Fruit fly (Drosophila melanogaster) whole organism, wandering third instar larva: Measurements from ENCODE around the gene Syx5.

Experiments used
- CG9705 ChIP-seq: fragments of 200-800 bp; sonication (Bioruptor generic); optimal IDR thresholded peaks from 2 replicates; lab custom pipeline; 2018; ENCODE audit warnings: missing biosample characterization, mild to moderate bottlenecking, missing genetic modification characterization
- Dfd ChIP-seq: fragments of >200 bp; optimal IDR thresholded peaks from 2 replicates; lab custom pipeline; 2017; ENCODE audit warnings: missing biosample characterization, missing genetic modification characterization
- Hr78 ChIP-seq: fragments of >200 bp; optimal IDR thresholded peaks from 2 replicates; lab custom pipeline; 2017; ENCODE audit warnings: missing biosample characterization, missing genetic modification characterization
- Mio ChIP-seq: sonication (Bioruptor generic); optimal IDR thresholded peaks from 2 replicates; lab custom pipeline; 2016; ENCODE audit warnings: missing biosample characterization, missing genetic modification characterization
- Myc ChIP-seq: fragments of >200 bp; optimal IDR thresholded peaks from 2 replicates; lab custom pipeline; 2017
- N ChIP-seq: fragments of >200 bp; optimal IDR thresholded peaks from 2 replicates; lab custom pipeline; 2018; ENCODE audit warnings: missing biosample characterization, missing external identifiers, missing genetic modification characterization
- Rel ChIP-seq, 2 experiments: fragments of 200-800 bp; sonication (Bioruptor generic) in 1 of 2; optimal IDR thresholded peaks; 2 replicates in 1 of 2; 3 replicates in 1 of 2; lab custom pipeline; 2016 to 2019; ENCODE audit warnings: mild to moderate bottlenecking in 2 of 2, missing biosample characterization in 2 of 2, missing genetic modification characterization in 2 of 2, moderate library complexity in 1 of 2
- Sp1 ChIP-seq: fragments of 200-800 bp; sonication (Bioruptor generic); optimal IDR thresholded peaks from 3 replicates; lab custom pipeline; 2019; ENCODE audit warnings: missing biosample characterization, mild to moderate bottlenecking, missing genetic modification characterization, moderate library complexity
- br ChIP-seq: fragments of 200-800 bp; sonication (Bioruptor generic); optimal IDR thresholded peaks from 2 replicates; lab custom pipeline; 2016; ENCODE audit warnings: missing biosample characterization, missing genetic modification characterization
- dl ChIP-seq, 2 experiments: fragments of 175-275, 200-275 bp in 1 of 2; fragments of 200-275 bp in 1 of 2; sonication (Bioruptor generic); optimal IDR thresholded peaks; lab custom pipeline; 2018; ENCODE audit warnings: mild to moderate bottlenecking in 2 of 2, missing biosample characterization in 2 of 2, missing genetic modification characterization in 2 of 2, moderate library complexity in 2 of 2; ENCODE audit not compliant: partially characterized antibody in 2 of 2, insufficient read depth in 1 of 2
- h ChIP-seq: fragments of 200-800 bp; sonication (Bioruptor generic); optimal IDR thresholded peaks from 3 replicates; lab custom pipeline; 2016; ENCODE audit warnings: missing biosample characterization, mild to moderate bottlenecking, missing genetic modification characterization
- pan ChIP-seq: fragments of >200 bp; optimal IDR thresholded peaks from 2 replicates; lab custom pipeline; 2017

dm6 chr2L:16356249-16357025, 49.3 kb downstream of the Syx5 start, which contains the start of gene CaBP1:
- TF ChIP-seq dl (GFP tag; optimal IDR thresholded peaks at IDR 0.05; lab: Kevin White, UChicago; ENCODE audit: insufficient read depth in 1 of 2, partially characterized antibody in 2 of 2) (no peak), Hr78 (GFP tag; lab: Kevin White, UChicago) (no peak), pan (no peak), Mio (no peak), Dfd (no peak), CG9705 (GFP tag; lab: Kevin White, UChicago) (no peak), Myc (lab: Kevin White, UChicago) (peak; percentile 61), h (GFP tag; lab: Kevin White, UChicago) (peak; percentile 18), Sp1 (GFP tag; lab: Kevin White, UChicago) (no peak), N (GFP tag; lab: Kevin White, UChicago) (no peak), Rel (GFP tag; optimal IDR thresholded peaks at IDR 0.05; lab: Kevin White, UChicago) (no peak), Rel (tag; optimal IDR thresholded peaks at IDR 0.05; lab: Kevin White, UChicago) (peak; percentile 4), br (GFP tag; lab: Kevin White, UChicago) (no peak)
